Worm (Caenorhabditis elegans): ENCODE measurements around the gene col-37.

DNA sequence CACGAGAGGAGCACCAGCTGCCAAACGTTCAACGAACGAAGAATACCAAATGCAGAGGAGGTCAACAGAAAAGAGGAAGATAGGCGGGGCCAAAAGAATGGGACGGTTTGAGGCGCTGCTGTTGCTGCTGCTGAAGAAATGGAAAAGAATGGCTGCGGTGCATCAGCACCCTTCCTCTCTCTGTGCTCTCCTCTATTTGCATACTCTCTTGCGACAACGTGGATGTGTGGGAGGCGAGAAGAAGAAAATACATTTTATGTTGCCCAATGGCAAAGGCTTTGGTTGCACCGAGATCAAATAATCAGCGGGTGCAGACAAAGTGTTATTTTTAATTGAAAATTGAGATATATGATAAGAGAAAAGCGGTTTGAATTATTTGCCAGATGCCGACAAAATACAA, 9.2 kb downstream of the col-37 start:
- no peak for TF ChIP-seq mdl-1 (tag; optimal IDR thresholded peaks at IDR 0.05)
- TF ChIP-seq R02D3.7 (tag; optimal IDR thresholded peaks at IDR 0.05): no peak

All from whole organism, L3 larva.